Fruit fly (Drosophila melanogaster): ENCODE results near the gene N.

DNA sequence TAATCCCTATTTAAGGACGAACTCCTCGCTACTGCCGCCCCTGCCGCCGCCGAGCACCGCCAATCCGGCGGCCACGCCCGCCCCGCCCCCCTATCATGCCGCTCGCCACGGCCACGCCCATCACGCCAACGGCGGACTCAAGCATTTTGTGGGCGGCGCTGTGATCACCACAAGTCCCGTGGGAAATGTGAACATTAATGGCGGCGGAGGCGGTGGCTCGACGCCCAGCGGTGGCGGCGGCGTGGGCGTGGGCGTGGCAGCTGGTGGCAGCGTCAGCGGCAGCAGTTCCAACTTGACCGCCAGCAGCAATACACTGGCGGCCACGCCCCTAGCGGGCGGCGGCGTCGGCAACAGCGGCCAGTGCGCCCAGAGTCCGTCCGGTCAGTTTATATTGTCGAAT, 2.7 kb upstream of the N start:
- TF ChIP-seq CG5204 (GFP tag; optimal IDR thresholded peaks at IDR 0.05) (no peak), Clk (GFP tag; optimal IDR thresholded peaks at IDR 0.05) (no peak), CG11617 (GFP tag; optimal IDR thresholded peaks at IDR 0.05) (no peak), bab1 (GFP tag; optimal IDR thresholded peaks at IDR 0.05) (no peak), Hr96 (GFP tag; optimal IDR thresholded peaks at IDR 0.05) (no peak), tj (GFP tag; optimal IDR thresholded peaks at IDR 0.05) (no peak), kay (GFP tag; ENCODE audit: borderline replicate concordance) (no peak), toe (GFP tag; optimal IDR thresholded peaks at IDR 0.05) (no peak), pad (GFP tag; optimal IDR thresholded peaks at IDR 0.05) (no peak), cic (GFP tag; optimal IDR thresholded peaks at IDR 0.05) (no peak), Crg-1 (GFP tag; optimal IDR thresholded peaks at IDR 0.05) (no peak), Mnt (GFP tag; optimal IDR thresholded peaks at IDR 0.05) (no peak), CG7045 (GFP tag; optimal IDR thresholded peaks at IDR 0.05) (no peak)
